Worm (Caenorhabditis elegans) whole organism, midembryonic: ENCODE results near the gene ZK666.1.

Experiments
- T22C8.4 ChIP-seq: fragments of 200-800 bp; sonication (Bioruptor generic); IDR thresholded peaks from 2 replicates; pipeline ENCODE4 v1.3.6; 2022; ENCODE audit warnings: missing genetic modification characterization, missing compliant biosample characterization
- cog-1 ChIP-seq: sonication (generic microtip); optimal IDR thresholded peaks from 2 replicates; lab custom pipeline; 2016; ENCODE audit warnings: missing genetic modification characterization, missing compliant biosample characterization
- flt-1 ChIP-seq: fragments of 200-800 bp; sonication (Bioruptor generic); IDR thresholded peaks from 2 replicates; pipeline ENCODE4 v1.3.6; 2022; ENCODE audit warnings: missing genetic modification characterization, missing compliant biosample characterization
- klf-2 ChIP-seq: fragments of 200-800 bp; sonication (Bioruptor generic); conservative IDR thresholded peaks from 2 replicates; pipeline ENCODE4 v1.3.6; 2022; ENCODE audit warnings: missing genetic modification reagents, missing genetic modification characterization, missing compliant biosample characterization
- med-1 ChIP-seq: sonication (generic microtip); optimal IDR thresholded peaks from 2 replicates; lab custom pipeline; 2017; ENCODE audit warnings: missing genetic modification characterization, mild to moderate bottlenecking, missing compliant biosample characterization, antibody characterized with exemption, missing genetic modification reagents; ENCODE audit not compliant: insufficient read depth
- tab-1 ChIP-seq: fragments of 200-800 bp; sonication (Bioruptor generic); IDR thresholded peaks from 2 replicates; pipeline ENCODE4 v1.3.6; 2022; ENCODE audit warnings: missing genetic modification characterization, missing compliant biosample characterization
- ztf-29 ChIP-seq: fragments of 200-800 bp; sonication (Bioruptor generic); IDR thresholded peaks from 2 replicates; pipeline ENCODE4 v1.3.6; 2022; ENCODE audit warnings: missing genetic modification reagents, missing genetic modification characterization, missing compliant biosample characterization

- TF ChIP-seq klf-2 (GFP tag; lab: Robert Waterston, UW) (no peak), med-1 (GFP tag; lab: Kevin White, UChicago) (no peak), T22C8.4 (GFP tag; lab: Robert Waterston, UW) (no peak), tab-1 (no peak), flt-1 (no peak), cog-1 (tag; lab: Kevin White, UChicago) (no peak), ztf-29 (GFP tag; lab: Robert Waterston, UW) (no peak)
Measured at ce11 chrII:10450335-10450734, 20.8 kb downstream of the ZK666.1 start.
